Fruit fly (Drosophila melanogaster) whole organism, adult: ENCODE data around the gene shtd.

Experiments used
- CG11617 ChIP-seq: fragments of 200-800 bp; sonication (Bioruptor generic); optimal IDR thresholded peaks from 2 replicates; lab custom pipeline; 2017; ENCODE audit warnings: mild to moderate bottlenecking, missing biosample characterization, missing genetic modification reagents, missing genetic modification characterization
- CG14711 ChIP-seq: fragments of 200-800 bp; sonication (Bioruptor generic); optimal IDR thresholded peaks from 2 replicates; lab custom pipeline; 2018; ENCODE audit warnings: missing biosample characterization, mild to moderate bottlenecking, missing genetic modification characterization, moderate library complexity
- CG1620 ChIP-seq: fragments of 200-800 bp; sonication (Bioruptor generic); optimal IDR thresholded peaks from 2 replicates; lab custom pipeline; 2016; ENCODE audit warnings: missing biosample characterization, missing genetic modification characterization
- CG33017 ChIP-seq: fragments of 200-800 bp; sonication (Bioruptor generic); optimal IDR thresholded peaks from 2 replicates; lab custom pipeline; 2018; ENCODE audit warnings: missing biosample characterization, mild to moderate bottlenecking, missing genetic modification characterization, moderate library complexity
- CG5204 ChIP-seq: fragments of 200-800 bp; sonication (Bioruptor generic); optimal IDR thresholded peaks from 2 replicates; lab custom pipeline; 2016; ENCODE audit warnings: missing biosample characterization, missing genetic modification characterization
- CG7045 ChIP-seq: fragments of 200-800 bp; sonication (Bioruptor generic); optimal IDR thresholded peaks from 2 replicates; lab custom pipeline; 2017; ENCODE audit warnings: missing biosample characterization, mild to moderate bottlenecking, missing genetic modification characterization
- CG7101 ChIP-seq: fragments of 200-800 bp; sonication (Bioruptor generic); optimal IDR thresholded peaks from 2 replicates; lab custom pipeline; 2018; ENCODE audit warnings: missing biosample characterization, mild to moderate bottlenecking, missing genetic modification characterization, moderate library complexity
- Crg-1 ChIP-seq: fragments of 200-800 bp; sonication (Bioruptor generic); optimal IDR thresholded peaks from 2 replicates; lab custom pipeline; 2016; ENCODE audit warnings: missing biosample characterization, missing genetic modification characterization
- bab1 ChIP-seq: fragments of 200-800 bp; sonication (Bioruptor generic); optimal IDR thresholded peaks from 3 replicates; lab custom pipeline; 2019; ENCODE audit warnings: missing biosample characterization, mild to moderate bottlenecking, missing genetic modification characterization, moderate library complexity
- cnc ChIP-seq, 2 experiments: fragments of >200 bp; optimal IDR thresholded peaks; 2 replicates each; lab custom pipeline; 2017
- kay ChIP-seq: fragments of 200-800 bp; sonication (Bioruptor generic); peaks from one replicate; lab custom pipeline; 2016; ENCODE audit warnings: missing biosample characterization, missing genetic modification characterization, borderline replicate concordance
- ovo ChIP-seq: fragments of 200-800 bp; sonication (Bioruptor generic); optimal IDR thresholded peaks from 2 replicates; lab custom pipeline; 2016; ENCODE audit warnings: missing biosample characterization, missing genetic modification characterization
- pad ChIP-seq: fragments of 200-800 bp; sonication (Bioruptor generic); optimal IDR thresholded peaks from 3 replicates; lab custom pipeline; 2017; ENCODE audit warnings: missing biosample characterization, missing genetic modification characterization, mild to moderate bottlenecking, moderate library complexity, missing genetic modification reagents
- tj ChIP-seq: fragments of 200-800 bp; sonication (Bioruptor generic); optimal IDR thresholded peaks from 3 replicates; lab custom pipeline; 2017; ENCODE audit warnings: missing biosample characterization, mild to moderate bottlenecking, missing genetic modification characterization, moderate library complexity

DNA sequence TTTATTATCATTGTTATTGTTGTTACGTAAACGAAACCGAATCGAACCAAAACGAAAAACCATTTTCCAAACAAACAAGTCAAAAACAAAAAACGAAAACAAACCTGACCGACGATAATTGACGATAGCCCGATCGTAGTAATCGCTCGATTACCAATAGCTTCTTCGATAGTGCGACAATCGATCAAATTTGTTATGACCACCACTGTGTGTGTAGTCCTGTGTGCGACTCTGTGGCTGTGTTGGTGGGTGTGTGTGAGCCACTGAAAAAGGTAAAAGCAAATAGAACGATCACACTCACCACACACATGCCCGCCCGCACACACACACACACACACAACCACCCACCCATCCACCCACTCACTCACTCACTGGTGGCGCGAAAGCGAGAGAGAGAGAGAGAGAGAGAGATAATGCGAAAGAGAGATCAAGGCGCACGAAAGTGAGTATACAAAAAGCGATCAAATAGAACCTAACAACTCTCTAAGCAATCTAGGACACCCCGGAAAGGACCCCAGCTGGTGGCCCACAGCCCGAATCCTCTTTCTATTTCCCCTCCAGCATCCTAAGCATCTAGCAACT lies 22.3 kb upstream of the shtd start:
- TF ChIP-seq CG5204 (GFP tag; lab: Kevin White, UChicago) (no peak), Crg-1 (no peak), cnc (optimal IDR thresholded peaks at IDR 0.05; lab: Kevin White, UChicago) (no peak), CG1620 (GFP tag; lab: Kevin White, UChicago) (no peak), tj (GFP tag; lab: Kevin White, UChicago) (no peak), CG33017 (no peak), pad (GFP tag; lab: Kevin White, UChicago) (no peak), ovo (no peak), bab1 (GFP tag; lab: Kevin White, UChicago) (no peak), CG14711 (tag; lab: Kevin White, UChicago) (no peak), CG7045 (GFP tag; lab: Kevin White, UChicago) (no peak), CG7101 (tag; lab: Kevin White, UChicago) (no peak), kay (GFP tag; lab: Kevin White, UChicago) (no peak), CG11617 (GFP tag; lab: Kevin White, UChicago) (no peak)
